Worm (Caenorhabditis elegans) whole organism, L1 larva: Measurements from ENCODE around the gene T23F2.5.
A peak's percentile ranks its signal among the peaks of the same experiment; 100 is the strongest.

Experiments used
- C16A3.4 ChIP-seq: fragments of 150-350 bp; optimal IDR thresholded peaks from 2 replicates; lab custom pipeline; 2014; ENCODE audit warnings: missing biosample characterization, missing genetic modification characterization
- ama-1 ChIP-seq: fragments of 150-350 bp; optimal IDR thresholded peaks from 2 replicates; lab custom pipeline; 2014
- blmp-1 ChIP-seq: fragments of 150-350 bp; optimal IDR thresholded peaks from 2 replicates; lab custom pipeline; 2014; ENCODE audit warnings: missing biosample characterization, missing genetic modification characterization
- ceh-63 ChIP-seq: fragments of 200-800 bp; sonication (Bioruptor generic); optimal IDR thresholded peaks from 2 replicates; lab custom pipeline; 2018; ENCODE audit warnings: mild to moderate bottlenecking, missing genetic modification characterization, missing compliant biosample characterization
- ceh-8 ChIP-seq: fragments of 200-800 bp; sonication (Bioruptor generic); optimal IDR thresholded peaks from 2 replicates; lab custom pipeline; 2018; ENCODE audit warnings: mild to moderate bottlenecking, missing genetic modification characterization, moderate library complexity, missing compliant biosample characterization
- ceh-82 ChIP-seq, 3 experiments: fragments of 150-350 bp in 1 of 3; sonication (generic microtip) in 2 of 3; optimal IDR thresholded peaks; 2 replicates each; lab custom pipeline; 2014 to 2017; ENCODE audit warnings: missing biosample characterization in 3 of 3, missing genetic modification characterization in 3 of 3
- ceh-90 ChIP-seq: sonication (generic microtip); optimal IDR thresholded peaks from 2 replicates; lab custom pipeline; 2016; ENCODE audit warnings: missing genetic modification characterization, missing compliant biosample characterization
- dpl-1 ChIP-seq, 3 experiments: fragments of 150-350 bp in 2 of 3; sonication (generic microtip) in 1 of 3; optimal IDR thresholded peaks; 2 replicates each; lab custom pipeline; 2014 to 2017; ENCODE audit warnings: missing biosample characterization in 3 of 3, missing genetic modification characterization in 3 of 3, missing genetic modification reagents in 3 of 3
- elt-2 ChIP-seq: sonication (generic microtip); optimal IDR thresholded peaks from 2 replicates; lab custom pipeline; 2016; ENCODE audit warnings: missing genetic modification characterization, mild to moderate bottlenecking, inconsistent platforms, missing compliant biosample characterization, missing genetic modification reagents
- elt-3 ChIP-seq, 6 experiments: fragments of 150-350 bp in 1 of 6; sonication (generic microtip); optimal IDR thresholded peaks; 2 replicates each; lab custom pipeline; 2017 to 2018; ENCODE audit warnings: missing biosample characterization in 6 of 6, missing genetic modification characterization in 6 of 6, inconsistent platforms in 1 of 6
- ets-5 ChIP-seq: fragments of 200-800 bp; sonication (Bioruptor generic); IDR thresholded peaks from 2 replicates; pipeline ENCODE4 v1.3.6; 2022; ENCODE audit warnings: missing genetic modification characterization, missing compliant biosample characterization
- fos-1 ChIP-seq: fragments of 150-350 bp; optimal IDR thresholded peaks from 2 replicates; lab custom pipeline; 2014; ENCODE audit warnings: missing biosample characterization, missing genetic modification characterization
- grh-1 ChIP-seq: fragments of 200-800 bp; sonication (Bioruptor generic); IDR thresholded peaks from 2 replicates; pipeline ENCODE4 v1.3.6; 2022; ENCODE audit warnings: missing genetic modification reagents, missing genetic modification characterization, missing compliant biosample characterization
- hpl-2 ChIP-seq: fragments of 150-350 bp; optimal IDR thresholded peaks from 2 replicates; lab custom pipeline; 2014; ENCODE audit warnings: missing biosample characterization, missing genetic modification reagents, missing genetic modification characterization
- irx-1 ChIP-seq: sonication (generic microtip); optimal IDR thresholded peaks from 2 replicates; lab custom pipeline; 2016; ENCODE audit warnings: missing genetic modification characterization, missing compliant biosample characterization
- isw-1 ChIP-seq: fragments of 200-800 bp; sonication (Bioruptor generic); IDR thresholded peaks from 2 replicates; pipeline ENCODE4 v1.3.6; 2022; ENCODE audit warnings: missing genetic modification characterization, missing compliant biosample characterization
- lin-14 ChIP-seq: fragments of 200-800 bp; sonication (Bioruptor generic); optimal IDR thresholded peaks from 2 replicates; lab custom pipeline; 2018; ENCODE audit warnings: mild to moderate bottlenecking, missing genetic modification characterization, moderate library complexity, missing compliant biosample characterization
- lin-35 ChIP-seq, 2 experiments: fragments of 150-350 bp; optimal IDR thresholded peaks; 2 replicates each; lab custom pipeline; 2014; ENCODE audit warnings: missing biosample characterization in 2 of 2, missing genetic modification characterization in 2 of 2, missing genetic modification reagents in 2 of 2
- lin-39 ChIP-seq: fragments of 150-350 bp; optimal IDR thresholded peaks from 2 replicates; lab custom pipeline; 2014; ENCODE audit warnings: missing biosample characterization, missing genetic modification reagents, missing genetic modification characterization
- lsy-2 ChIP-seq, 2 experiments: fragments of 150-350 bp; optimal IDR thresholded peaks; 2 replicates each; lab custom pipeline; 2014; ENCODE audit warnings: missing biosample characterization in 2 of 2, missing genetic modification characterization in 2 of 2
- mdl-1 ChIP-seq, 2 experiments: fragments of 150-350 bp; optimal IDR thresholded peaks; 2 replicates each; lab custom pipeline; 2014 to 2017; ENCODE audit warnings: missing biosample characterization in 2 of 2, missing genetic modification characterization in 2 of 2, inconsistent platforms in 1 of 2
- mef-2 ChIP-seq: fragments of 150-350 bp; optimal IDR thresholded peaks from 2 replicates; lab custom pipeline; 2014; ENCODE audit warnings: missing biosample characterization, missing genetic modification characterization
- mep-1 ChIP-seq: fragments of 150-350 bp; optimal IDR thresholded peaks from 2 replicates; lab custom pipeline; 2014; ENCODE audit warnings: missing biosample characterization, missing genetic modification characterization
- nhr-19 ChIP-seq: fragments of 200-800 bp; sonication (Bioruptor generic); conservative IDR thresholded peaks from 2 replicates; pipeline ENCODE4 v1.3.6; 2022; ENCODE audit warnings: missing genetic modification characterization, missing compliant biosample characterization
- nhr-20 ChIP-seq: sonication (generic microtip); optimal IDR thresholded peaks from 2 replicates; lab custom pipeline; 2016; ENCODE audit warnings: mild to moderate bottlenecking, missing genetic modification characterization, missing compliant biosample characterization
- nhr-237 ChIP-seq: fragments of 150-350 bp; optimal IDR thresholded peaks from 2 replicates; lab custom pipeline; 2014; ENCODE audit warnings: missing biosample characterization, missing genetic modification characterization
- nhr-47 ChIP-seq: sonication (generic microtip); optimal IDR thresholded peaks from 2 replicates; lab custom pipeline; 2016; ENCODE audit warnings: mild to moderate bottlenecking, missing genetic modification characterization, moderate library complexity, missing compliant biosample characterization
- nhr-71 ChIP-seq: sonication (generic microtip); optimal IDR thresholded peaks from 2 replicates; lab custom pipeline; 2016; ENCODE audit warnings: mild to moderate bottlenecking, missing genetic modification characterization, moderate library complexity, missing compliant biosample characterization
- nhr-76 ChIP-seq: sonication (generic microtip); optimal IDR thresholded peaks from 2 replicates; lab custom pipeline; 2017; ENCODE audit warnings: missing biosample characterization, missing genetic modification characterization
- nhr-84 ChIP-seq: sonication (generic microtip); optimal IDR thresholded peaks from 2 replicates; lab custom pipeline; 2017; ENCODE audit warnings: missing biosample characterization, missing genetic modification characterization
- nhr-85 ChIP-seq: sonication (generic microtip); peaks from one replicate; lab custom pipeline; 2016; ENCODE audit warnings: missing genetic modification characterization, inconsistent platforms, missing compliant biosample characterization
- nhr-90 ChIP-seq: sonication (generic microtip); optimal IDR thresholded peaks from 2 replicates; lab custom pipeline; 2016; ENCODE audit warnings: mild to moderate bottlenecking, missing genetic modification characterization, missing compliant biosample characterization; ENCODE audit not compliant: poor library complexity
- pax-3 ChIP-seq: fragments of 200-800 bp; sonication (Bioruptor generic); optimal IDR thresholded peaks from 2 replicates; lab custom pipeline; 2018; ENCODE audit warnings: mild to moderate bottlenecking, missing genetic modification characterization, moderate library complexity, missing compliant biosample characterization
- skn-1 ChIP-seq: fragments of 150-350 bp; optimal IDR thresholded peaks from 2 replicates; lab custom pipeline; 2014; ENCODE audit warnings: missing biosample characterization, missing genetic modification characterization
- snu-23 ChIP-seq: sonication (generic microtip); optimal IDR thresholded peaks from 2 replicates; lab custom pipeline; 2016; ENCODE audit warnings: missing genetic modification characterization, missing compliant biosample characterization
- sptf-1 ChIP-seq: fragments of 150-350 bp; optimal IDR thresholded peaks from 2 replicates; lab custom pipeline; 2014; ENCODE audit warnings: missing biosample characterization, missing genetic modification characterization
- tbx-2 ChIP-seq: sonication (generic microtip); optimal IDR thresholded peaks from 2 replicates; lab custom pipeline; 2016; ENCODE audit warnings: missing genetic modification characterization, missing compliant biosample characterization
- unc-86 ChIP-seq: sonication (generic microtip); optimal IDR thresholded peaks from 2 replicates; lab custom pipeline; 2016; ENCODE audit warnings: missing genetic modification characterization, missing compliant biosample characterization
- ztf-11 ChIP-seq, 2 experiments: sonication (generic microtip); optimal IDR thresholded peaks; 2 replicates each; lab custom pipeline; 2016 to 2017; ENCODE audit warnings: missing genetic modification characterization in 2 of 2, missing biosample characterization in 1 of 2, missing compliant biosample characterization in 1 of 2

T23F2.5 gene

ce11 chrX:5467820-5468270 is 49.1 kb downstream of the T23F2.5 start, which contains the start of gene dpyd-1 (continued):
- no peak for TF ChIP-seq pax-3 (tag; lab: Kevin White, UChicago)
- no peak for TF ChIP-seq ets-5
- TF ChIP-seq ceh-90 (tag; lab: Kevin White, UChicago), result no peak
- no peak for TF ChIP-seq C16A3.4 (tag; lab: Kevin White, UChicago)
- TF ChIP-seq ztf-11 (tag; optimal IDR thresholded peaks at IDR 0.05; lab: Kevin White, UChicago), result no peak
- TF ChIP-seq irx-1 (tag; lab: Kevin White, UChicago), result no peak
- no peak for TF ChIP-seq ama-1 (lab: Kevin White, UChicago)
- TF ChIP-seq ceh-63 (GFP tag; lab: Kevin White, UChicago), result no peak
- no peak for TF ChIP-seq nhr-76 (tag; lab: Kevin White, UChicago)
- peak; percentile 53 for TF ChIP-seq blmp-1 (tag; lab: Kevin White, UChicago)
- TF ChIP-seq mef-2, result no peak
- TF ChIP-seq unc-86 (tag; lab: Kevin White, UChicago), result no peak
- TF ChIP-seq hpl-2 (GFP tag; lab: Kevin White, UChicago), result no peak
- TF ChIP-seq nhr-237, result no peak
- TF ChIP-seq ceh-8 (GFP tag; lab: Kevin White, UChicago), result no peak
- peak; percentile 94 for TF ChIP-seq elt-2 (tag; lab: Kevin White, UChicago)
- TF ChIP-seq skn-1, result no peak
- peak in 1 of 3 experiments; percentile 12 for TF ChIP-seq dpl-1 (GFP tag; optimal IDR thresholded peaks at IDR 0.05; lab: Kevin White, UChicago)
- TF ChIP-seq fos-1 (tag; lab: Kevin White, UChicago), result no peak
- no peak for TF ChIP-seq nhr-84
- no peak for TF ChIP-seq sptf-1
- peak; percentile 34 for TF ChIP-seq nhr-19
- no peak for TF ChIP-seq isw-1 (GFP tag; lab: Robert Waterston, UW)
- TF ChIP-seq lsy-2 (tag; optimal IDR thresholded peaks at IDR 0.05; lab: Kevin White, UChicago), result no peak
- TF ChIP-seq lin-35 (GFP tag; optimal IDR thresholded peaks at IDR 0.05; lab: Kevin White, UChicago), result peak in 1 of 2 experiments; percentile 63
- TF ChIP-seq ceh-82 (tag; optimal IDR thresholded peaks at IDR 0.05; lab: Kevin White, UChicago), result no peak

- TF ChIP-seq nhr-71 (tag; lab: Kevin White, UChicago), result peak; percentile 71
- peak; percentile 63 to 99 (median 94) for TF ChIP-seq elt-3 (tag; optimal IDR thresholded peaks at IDR 0.05; lab: Kevin White, UChicago)
- peak; percentile 84 for TF ChIP-seq nhr-85
- peak; percentile 87 for TF ChIP-seq elt-2 (tag; lab: Kevin White, UChicago)
- peak; percentile 62 for TF ChIP-seq blmp-1 (tag; lab: Kevin White, UChicago)
- peak; percentile 75 for TF ChIP-seq lin-14 (GFP tag; lab: Kevin White, UChicago)
- peak in 1 of 2 experiments; percentile 71 for TF ChIP-seq mdl-1 (tag; optimal IDR thresholded peaks at IDR 0.05; lab: Kevin White, UChicago)
- TF ChIP-seq tbx-2 (tag; lab: Kevin White, UChicago), result no peak
- TF ChIP-seq lin-39 (tag; lab: Kevin White, UChicago), result no peak
- TF ChIP-seq grh-1 (GFP tag; lab: Robert Waterston, UW), result peak; percentile 61
- peak; percentile 76 for TF ChIP-seq nhr-20
- no peak for TF ChIP-seq ama-1 (lab: Kevin White, UChicago)
- TF ChIP-seq lin-35 (GFP tag; optimal IDR thresholded peaks at IDR 0.05; lab: Kevin White, UChicago), result peak in 1 of 2 experiments; percentile 39
- peak; percentile 47 for TF ChIP-seq snu-23
- peak; percentile 61 for TF ChIP-seq nhr-90 (tag; lab: Kevin White, UChicago)
- TF ChIP-seq nhr-47 (tag; lab: Kevin White, UChicago), result peak; percentile 12
- TF ChIP-seq mep-1 (tag; lab: Kevin White, UChicago), result no peak
Measured at ce11 chrX:5467308-5467707, 49.7 kb downstream of the T23F2.5 start.
